Worm (Caenorhabditis elegans): Measurements from ENCODE around the gene slcr-46.2.

The slcr-46.2 gene

DNA sequence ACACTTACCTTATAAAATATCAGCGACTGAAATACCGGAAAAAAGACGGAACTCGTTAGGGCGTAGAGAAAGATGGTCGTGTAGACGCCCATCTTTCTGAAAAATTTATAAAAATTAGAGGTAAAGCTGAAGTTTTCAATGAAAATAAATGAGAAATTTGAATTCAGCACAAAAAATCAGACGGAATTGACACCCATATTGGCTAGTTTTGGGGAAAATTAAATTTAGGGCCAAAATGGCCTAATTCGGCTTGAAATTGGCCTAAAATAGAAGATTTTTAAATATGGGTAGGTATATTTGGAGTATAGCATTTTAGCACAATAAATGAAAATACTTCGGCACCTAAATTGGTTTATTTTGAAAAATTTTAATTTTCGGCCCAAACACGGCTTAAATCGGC lies at the start of gene slcr-46.2:
Gene slcr-46.2 (minus strand): TSS at position 101 of the 400 bp plus-strand sequence.
- TF ChIP-seq mab-5 (tag; optimal IDR thresholded peaks at IDR 0.05), result no peak
- no peak for TF ChIP-seq gmeb-1 (tag; optimal IDR thresholded peaks at IDR 0.05)
- no peak for TF ChIP-seq nhr-129 (tag; optimal IDR thresholded peaks at IDR 0.05)
- no peak for TF ChIP-seq nhr-11 (tag; optimal IDR thresholded peaks at IDR 0.05)
- TF ChIP-seq blmp-1 (tag; optimal IDR thresholded peaks at IDR 0.05; ENCODE audit: insufficient read depth), result no peak
- TF ChIP-seq nhr-25 (tag; optimal IDR thresholded peaks at IDR 0.05), result no peak

DNA sequence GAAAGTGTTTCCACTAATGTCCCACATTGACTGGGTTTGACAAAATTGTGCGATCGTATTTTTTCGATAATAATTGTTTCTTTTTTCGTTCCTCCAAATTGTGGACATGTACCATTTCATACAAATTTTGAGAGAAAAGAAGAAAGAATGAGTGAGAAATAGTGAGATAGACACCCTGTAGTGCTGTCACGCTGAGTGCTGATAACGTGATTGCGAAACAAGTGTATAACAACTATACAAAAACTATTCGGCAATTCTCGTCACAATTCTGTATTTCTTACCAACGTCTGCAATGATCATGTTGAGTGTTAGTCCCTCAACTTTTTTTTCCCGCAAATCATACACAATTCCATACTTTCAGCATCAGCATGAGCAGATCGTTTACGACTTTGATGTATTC lies 46.4 kb upstream of the slcr-46.2 start, which contains the start of gene C25F9.14:
Gene C25F9.14 (plus strand): TSS at position 178 of the 400 bp plus-strand sequence.
- TF ChIP-seq fos-1 (tag; optimal IDR thresholded peaks at IDR 0.05), result peak; percentile 49
- no peak for TF ChIP-seq ceh-82 (tag; optimal IDR thresholded peaks at IDR 0.05)

DNA sequence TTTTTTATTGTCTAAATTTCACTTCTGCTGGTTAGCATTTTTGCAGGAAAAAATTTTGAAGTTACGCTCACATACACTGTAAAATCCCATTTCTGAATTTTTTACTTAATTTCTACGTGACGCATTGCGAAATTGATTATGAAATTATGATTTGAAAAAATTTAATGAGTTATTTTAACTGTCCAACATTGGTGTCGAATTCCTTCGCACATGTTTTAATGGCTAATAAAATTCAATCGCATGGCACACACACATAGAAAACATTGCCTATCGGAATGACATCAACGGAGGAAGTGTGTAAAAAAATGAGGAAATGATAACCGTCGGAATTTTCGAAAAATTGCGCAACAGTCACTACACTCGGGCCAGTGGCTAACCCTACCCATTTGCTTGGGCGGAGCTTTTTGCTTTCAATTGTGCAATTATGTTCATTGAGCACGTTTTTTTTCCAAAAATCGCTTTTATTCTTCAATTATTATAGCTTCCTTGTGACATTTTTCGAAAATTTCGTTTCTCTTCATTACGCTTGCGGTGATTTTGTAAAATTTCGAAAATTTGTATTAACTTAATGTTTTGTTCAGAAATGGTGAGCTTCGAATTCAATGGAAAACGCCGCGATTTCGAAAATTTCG lies 44.0 kb upstream of the slcr-46.2 start, which contains the start of gene C25F9.16:
Gene C25F9.16 (plus strand): TSS at position 582 of the 632 bp plus-strand sequence.
- TF ChIP-seq nhr-21 (tag; optimal IDR thresholded peaks at IDR 0.05) (no peak), fos-1 (tag; optimal IDR thresholded peaks at IDR 0.05) (peak; percentile 10)

DNA sequence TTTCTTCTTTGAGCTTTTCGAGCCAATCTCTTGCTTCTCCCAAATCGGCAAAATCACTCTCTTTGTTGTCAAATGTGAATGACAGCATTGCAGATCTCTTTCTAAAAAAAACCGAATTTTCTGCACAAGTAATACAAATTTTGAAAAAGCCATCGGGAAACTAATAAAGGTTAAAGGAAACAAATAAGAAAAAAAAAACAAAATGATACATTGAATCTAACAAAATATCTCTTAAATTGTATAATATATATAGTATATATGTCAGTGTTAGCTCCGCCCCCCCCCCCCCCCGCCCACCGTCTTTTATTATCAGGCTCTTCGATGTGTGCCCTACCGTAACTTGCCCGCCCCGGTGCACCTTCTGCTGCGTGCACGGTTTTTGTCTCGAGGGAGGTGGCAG lies 43.0 kb upstream of the slcr-46.2 start, which contains the start of gene C25F9.11:
Gene C25F9.11 (minus strand): TSS at position 101 of the 400 bp plus-strand sequence.
- TF ChIP-seq nhr-11 (tag; optimal IDR thresholded peaks at IDR 0.05), result no peak
- TF ChIP-seq ZK546.5 (tag; optimal IDR thresholded peaks at IDR 0.05), result no peak
- no peak for TF ChIP-seq zag-1 (tag; optimal IDR thresholded peaks at IDR 0.05)
- TF ChIP-seq elt-1 (tag; optimal IDR thresholded peaks at IDR 0.05), result no peak
- no peak for TF ChIP-seq mbf-1 (tag; optimal IDR thresholded peaks at IDR 0.05)
- no peak for TF ChIP-seq ceh-16 (tag; optimal IDR thresholded peaks at IDR 0.05)
- no peak for TF ChIP-seq egl-27 (tag; optimal IDR thresholded peaks at IDR 0.05)
- no peak for TF ChIP-seq elt-3 (tag; optimal IDR thresholded peaks at IDR 0.05)
- TF ChIP-seq ztf-11 (tag; optimal IDR thresholded peaks at IDR 0.05), result no peak
- no peak for TF ChIP-seq ceh-82 (tag; optimal IDR thresholded peaks at IDR 0.05)
- TF ChIP-seq blmp-1 (tag; optimal IDR thresholded peaks at IDR 0.05; ENCODE audit: insufficient read depth), result no peak
- TF ChIP-seq crh-2 (tag; optimal IDR thresholded peaks at IDR 0.05), result no peak
- TF ChIP-seq R02D3.7 (tag; optimal IDR thresholded peaks at IDR 0.05), result no peak
- no peak for TF ChIP-seq lin-39 (tag; optimal IDR thresholded peaks at IDR 0.05)
- TF ChIP-seq lin-11 (tag; optimal IDR thresholded peaks at IDR 0.05), result no peak
- no peak for TF ChIP-seq alr-1 (tag; optimal IDR thresholded peaks at IDR 0.05)
- TF ChIP-seq sma-3 (GFP tag; optimal IDR thresholded peaks at IDR 0.05), result no peak
- no peak for TF ChIP-seq unc-39 (tag; optimal IDR thresholded peaks at IDR 0.05)
- no peak for TF ChIP-seq sem-4 (tag; optimal IDR thresholded peaks at IDR 0.05)

DNA sequence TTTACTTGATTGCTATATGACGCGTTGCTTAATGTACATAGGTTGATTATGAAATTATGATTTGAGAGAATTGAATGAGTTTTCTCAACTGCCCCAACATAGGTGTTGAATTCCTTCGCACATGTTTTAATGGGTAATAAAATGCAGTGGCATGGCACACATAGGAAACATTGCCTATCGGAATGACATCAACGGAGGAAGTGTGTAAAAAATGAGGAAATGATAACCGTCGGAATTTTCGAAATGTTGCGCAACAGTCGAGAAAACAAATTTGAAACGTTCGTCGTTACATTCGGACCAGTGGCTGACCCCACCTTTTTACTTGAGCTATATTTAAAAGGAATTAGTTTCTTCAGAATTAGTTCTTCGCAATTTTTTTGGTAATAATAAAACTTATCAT lies 42.1 kb upstream of the slcr-46.2 start:
- TF ChIP-seq unc-39 (tag; optimal IDR thresholded peaks at IDR 0.05) (no peak), peb-1 (tag; optimal IDR thresholded peaks at IDR 0.05) (no peak), nhr-129 (tag; optimal IDR thresholded peaks at IDR 0.05) (peak; percentile 25)

DNA sequence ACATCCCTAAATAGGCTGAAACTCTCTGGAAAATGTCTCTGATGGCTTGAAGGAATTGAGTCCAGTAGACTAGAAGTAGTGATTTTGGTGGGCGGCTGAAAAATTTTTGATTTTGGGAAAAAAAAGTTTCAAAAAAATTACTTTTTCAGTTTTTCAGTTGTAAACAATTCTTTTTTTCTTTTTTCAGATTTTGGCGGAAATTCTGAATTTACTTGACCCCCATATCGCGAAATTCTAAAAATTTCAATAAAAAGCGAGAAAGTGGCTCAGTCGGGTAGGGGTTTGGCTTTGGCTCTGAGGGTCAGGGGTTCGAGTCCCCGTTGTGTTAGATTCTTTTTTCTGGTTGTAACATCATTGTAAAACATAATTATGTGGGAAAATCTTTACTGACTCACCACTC lies 41.1 kb upstream of the slcr-46.2 start, which contains the start of gene srw-85:
Gene srw-85 (minus strand): TSS at position 101 of the 400 bp plus-strand sequence.
- TF ChIP-seq nhr-25 (tag; optimal IDR thresholded peaks at IDR 0.05) (no peak), unc-55 (GFP tag; optimal IDR thresholded peaks at IDR 0.05) (no peak), C34F6.9 (tag; optimal IDR thresholded peaks at IDR 0.05) (no peak), nhr-77 (tag; optimal IDR thresholded peaks at IDR 0.05) (no peak), ama-1 (optimal IDR thresholded peaks at IDR 0.05) (no peak), lin-13 (GFP tag; optimal IDR thresholded peaks at IDR 0.05) (no peak), alr-1 (tag; optimal IDR thresholded peaks at IDR 0.05) (no peak), lin-11 (tag; optimal IDR thresholded peaks at IDR 0.05) (no peak), lin-39 (tag; optimal IDR thresholded peaks at IDR 0.05) (no peak), Y55F3AM.14 (GFP tag; optimal IDR thresholded peaks at IDR 0.05) (no peak), elt-3 (tag; optimal IDR thresholded peaks at IDR 0.05) (no peak), ceh-16 (tag; optimal IDR thresholded peaks at IDR 0.05) (no peak), aly-2 (tag; optimal IDR thresholded peaks at IDR 0.05) (no peak), sem-4 (tag; optimal IDR thresholded peaks at IDR 0.05) (no peak), peb-1 (tag; optimal IDR thresholded peaks at IDR 0.05) (no peak), ztf-4 (tag; optimal IDR thresholded peaks at IDR 0.05) (no peak), nhr-23 (tag; optimal IDR thresholded peaks at IDR 0.05) (no peak), nhr-6 (tag; optimal IDR thresholded peaks at IDR 0.05) (no peak), blmp-1 (tag; optimal IDR thresholded peaks at IDR 0.05; ENCODE audit: insufficient read depth) (no peak)
